Worm (Caenorhabditis elegans) whole organism, L4 larva: ENCODE measurements around the gene Y79H2A.4.

ENCODE experiments used
- F37D6.2 ChIP-seq: sonication (generic microtip); optimal IDR thresholded peaks from 2 replicates; lab custom pipeline; 2016; ENCODE audit warnings: mild to moderate bottlenecking, missing genetic modification characterization, missing compliant biosample characterization
- F49E8.2 ChIP-seq: sonication (generic microtip); optimal IDR thresholded peaks from 2 replicates; lab custom pipeline; 2016; ENCODE audit warnings: missing compliant biosample characterization, mild to moderate bottlenecking, missing genetic modification characterization, borderline replicate concordance
- Y48G9A.11 ChIP-seq: fragments of 200-800 bp; sonication (Bioruptor generic); IDR thresholded peaks from 2 replicates; pipeline ENCODE4 v1.3.6; 2022; ENCODE audit warnings: missing genetic modification reagents, missing genetic modification characterization, missing compliant biosample characterization
- Y5F2A.4 ChIP-seq: fragments of 200-800 bp; sonication (Bioruptor generic); optimal IDR thresholded peaks from 2 replicates; lab custom pipeline; 2018; ENCODE audit warnings: mild to moderate bottlenecking, missing genetic modification characterization, missing compliant biosample characterization
- ZK546.5 ChIP-seq, 2 experiments: sonication (generic microtip); optimal IDR thresholded peaks; 2 replicates each; lab custom pipeline; 2017; ENCODE audit warnings: missing biosample characterization in 2 of 2, missing genetic modification characterization in 2 of 2
- aha-1 ChIP-seq: fragments of 150-350 bp; peaks from one replicate; lab custom pipeline; 2014; ENCODE audit warnings: missing biosample characterization, missing genetic modification characterization
- arid-1 ChIP-seq: fragments of 200-800 bp; sonication (Bioruptor generic); conservative IDR thresholded peaks from 2 replicates; pipeline ENCODE4 v1.3.6; 2022; ENCODE audit warnings: missing genetic modification reagents, missing genetic modification characterization, missing compliant biosample characterization
- daf-16 ChIP-seq, 3 experiments: sonication (generic microtip); optimal IDR thresholded peaks; 2 replicates each; lab custom pipeline; 2016 to 2017; ENCODE audit warnings: missing genetic modification characterization in 3 of 3, missing genetic modification reagents in 3 of 3, mild to moderate bottlenecking in 2 of 3, missing compliant biosample characterization in 2 of 3, missing biosample characterization in 1 of 3, moderate library complexity in 1 of 3
- daf-19 ChIP-seq: fragments of 200-800 bp; sonication (Bioruptor generic); conservative IDR thresholded peaks from 2 replicates; pipeline ENCODE4 v1.3.6; 2022; ENCODE audit warnings: missing genetic modification characterization, missing compliant biosample characterization
- dpl-1 ChIP-seq: fragments of 150-350 bp; optimal IDR thresholded peaks from 2 replicates; lab custom pipeline; 2014; ENCODE audit warnings: missing biosample characterization, missing genetic modification reagents, missing genetic modification characterization
- egl-43 ChIP-seq: fragments of 200-800 bp; sonication (Bioruptor generic); IDR thresholded peaks from 2 replicates; pipeline ENCODE4 v1.3.6; 2022; ENCODE audit warnings: missing genetic modification reagents, missing genetic modification characterization, missing compliant biosample characterization
- gei-8 ChIP-seq: fragments of 200-800 bp; sonication (Bioruptor generic); optimal IDR thresholded peaks from 2 replicates; lab custom pipeline; 2018; ENCODE audit warnings: mild to moderate bottlenecking, missing genetic modification characterization, missing compliant biosample characterization
- hlh-30 ChIP-seq: sonication (generic microtip); optimal IDR thresholded peaks from 2 replicates; lab custom pipeline; 2017; ENCODE audit warnings: antibody characterized with exemption, mild to moderate bottlenecking, missing genetic modification characterization, missing compliant biosample characterization; ENCODE audit not compliant: insufficient read depth
- hmg-1.1 ChIP-seq: fragments of 200-800 bp; sonication (Bioruptor generic); IDR thresholded peaks from 2 replicates; pipeline ENCODE4 v1.3.6; 2022; ENCODE audit warnings: missing genetic modification reagents, missing genetic modification characterization, missing compliant biosample characterization
- lin-15B ChIP-seq: fragments of 150-350 bp; sonication (generic microtip); optimal IDR thresholded peaks from 3 replicates; lab custom pipeline; 2014; ENCODE audit warnings: missing biosample characterization, missing genetic modification characterization
- lin-38 ChIP-seq: fragments of 200-800 bp; sonication (Bioruptor generic); IDR thresholded peaks from 2 replicates; pipeline ENCODE4 v1.3.6; 2022; ENCODE audit warnings: missing genetic modification reagents, missing genetic modification characterization, missing compliant biosample characterization
- lir-3 ChIP-seq: sonication (generic microtip); optimal IDR thresholded peaks from 2 replicates; lab custom pipeline; 2016; ENCODE audit warnings: mild to moderate bottlenecking, missing genetic modification characterization, missing compliant biosample characterization
- madf-9 ChIP-seq: fragments of 200-800 bp; sonication (Bioruptor generic); conservative IDR thresholded peaks from 2 replicates; pipeline ENCODE4 v1.3.6; 2022; ENCODE audit warnings: missing genetic modification reagents, missing genetic modification characterization, missing compliant biosample characterization
- mdl-1 ChIP-seq, 2 experiments: fragments of 150-350 bp in 1 of 2; sonication (generic microtip) in 1 of 2; optimal IDR thresholded peaks; 2 replicates each; lab custom pipeline; 2014 to 2017; ENCODE audit warnings: missing biosample characterization in 2 of 2, missing genetic modification characterization in 2 of 2
- mdt-29 ChIP-seq: fragments of 200-800 bp; sonication (Bioruptor generic); IDR thresholded peaks from 2 replicates; pipeline ENCODE4 v1.3.6; 2022; ENCODE audit warnings: missing genetic modification reagents, missing genetic modification characterization, missing compliant biosample characterization
- mep-1 ChIP-seq: fragments of 150-350 bp; sonication (generic microtip); optimal IDR thresholded peaks from 3 replicates; lab custom pipeline; 2014; ENCODE audit warnings: missing biosample characterization, missing genetic modification characterization
- nhr-111 ChIP-seq: fragments of 200-800 bp; sonication (Bioruptor generic); optimal IDR thresholded peaks from 2 replicates; lab custom pipeline; 2018; ENCODE audit warnings: mild to moderate bottlenecking, missing genetic modification characterization, missing compliant biosample characterization
- nhr-28 ChIP-seq: fragments of 150-350 bp; optimal IDR thresholded peaks from 2 replicates; lab custom pipeline; 2014; ENCODE audit warnings: missing biosample characterization, missing genetic modification characterization
- nhr-41 ChIP-seq: fragments of 200-800 bp; sonication (Bioruptor generic); IDR thresholded peaks from 2 replicates; pipeline ENCODE4 v1.3.6; 2022; ENCODE audit warnings: missing genetic modification reagents, missing genetic modification characterization, missing compliant biosample characterization
- pha-4 ChIP-seq, 2 experiments: fragments of 150-350 bp in 1 of 2; fragments of 200-800 bp in 1 of 2; sonication (Bioruptor generic) in 1 of 2; IDR thresholded peaks in 1 of 2; optimal IDR thresholded peaks in 1 of 2; 2 replicates each; pipeline versions ENCODE4 v1.3.6 to Lab custom; 2014 to 2022; ENCODE audit warnings: missing genetic modification characterization in 2 of 2, missing genetic modification reagents in 2 of 2, missing biosample characterization in 1 of 2, missing compliant biosample characterization in 1 of 2
- set-16 ChIP-seq: fragments of 200-800 bp; sonication (Bioruptor generic); IDR thresholded peaks from 2 replicates; pipeline ENCODE4 v1.3.6; 2022; ENCODE audit warnings: missing genetic modification reagents, missing genetic modification characterization, missing compliant biosample characterization
- spr-1 ChIP-seq: sonication (generic microtip); optimal IDR thresholded peaks from 2 replicates; lab custom pipeline; 2016; ENCODE audit warnings: mild to moderate bottlenecking, missing genetic modification characterization, missing compliant biosample characterization
- unc-130 ChIP-seq: sonication (generic microtip); optimal IDR thresholded peaks from 2 replicates; lab custom pipeline; 2016; ENCODE audit warnings: missing genetic modification reagents, missing genetic modification characterization, missing compliant biosample characterization
- unc-62 ChIP-seq, 3 experiments: fragments of 150-350 bp in 1 of 3; sonication (generic microtip); optimal IDR thresholded peaks in 2 of 3; peaks in 1 of 3; 1 replicate in 1 of 3; 2 replicates in 2 of 3; lab custom pipeline; 2014 to 2017; ENCODE audit warnings: missing biosample characterization in 3 of 3, missing genetic modification characterization in 3 of 3, missing genetic modification reagents in 3 of 3, missing genotype in 1 of 3
- zag-1 ChIP-seq: fragments of 150-350 bp; optimal IDR thresholded peaks from 2 replicates; lab custom pipeline; 2014; ENCODE audit warnings: missing biosample characterization, missing genetic modification characterization
- ztf-11 ChIP-seq: fragments of 150-350 bp; optimal IDR thresholded peaks from 2 replicates; lab custom pipeline; 2014; ENCODE audit warnings: missing biosample characterization, missing genetic modification characterization

Gene Y79H2A.4

ce11 chrIII:12059521-12059920 is 18.4 kb downstream of the Y79H2A.4 start:
- no peak for TF ChIP-seq unc-130 (GFP tag; lab: Kevin White, UChicago)
- TF ChIP-seq dpl-1 (GFP tag; lab: Kevin White, UChicago) = no peak
- no peak for TF ChIP-seq arid-1 (GFP tag; lab: Robert Waterston, UW)
- no peak for TF ChIP-seq spr-1
- TF ChIP-seq lir-3 (tag; lab: Kevin White, UChicago) = no peak
- no peak for TF ChIP-seq pha-4 (GFP tag; IDR thresholded peaks at IDR 0.05; lab: Robert Waterston, UW)
- TF ChIP-seq pha-4 (tag; optimal IDR thresholded peaks at IDR 0.05; lab: Kevin White, UChicago) = no peak
- TF ChIP-seq F49E8.2 (tag; lab: Kevin White, UChicago) = no peak
- TF ChIP-seq daf-16 (GFP tag; optimal IDR thresholded peaks at IDR 0.05; lab: Kevin White, UChicago) = no peak
- TF ChIP-seq daf-16 (tag; optimal IDR thresholded peaks at IDR 0.05; lab: Kevin White, UChicago) = no peak
- TF ChIP-seq madf-9 = no peak

DNA sequence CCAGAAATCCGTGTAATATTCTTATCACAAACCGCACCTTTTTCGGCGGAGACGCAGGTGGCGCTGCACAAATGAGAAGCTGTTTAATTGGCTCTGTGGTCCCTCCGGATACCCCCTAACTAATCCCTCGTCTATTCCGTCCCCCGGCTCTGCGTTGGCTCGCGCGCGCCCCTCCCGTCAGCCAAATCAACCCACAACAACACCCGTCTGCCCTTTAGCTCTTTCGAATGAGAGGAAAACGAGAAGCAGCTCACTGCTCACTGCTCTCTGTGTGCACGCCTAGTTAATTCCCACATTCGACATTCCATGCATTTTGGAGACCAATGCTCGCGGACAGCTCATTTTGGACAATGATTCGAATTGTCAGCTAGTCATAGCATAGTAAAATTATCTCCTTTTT is 19.0 kb downstream of the Y79H2A.4 start:
- TF ChIP-seq aha-1 (tag; lab: Kevin White, UChicago) (peak; percentile 60), set-16 (GFP tag; lab: Robert Waterston, UW) (peak; percentile 74), egl-43 (GFP tag; lab: Robert Waterston, UW) (peak; percentile 39; the same call in 1 of the 2 replicates), madf-9 (no peak), hmg-1.1 (GFP tag; lab: Robert Waterston, UW) (0 out of 2 replicates have a peak, but pooled peaks have one; percentile 23), Y48G9A.11 (GFP tag; lab: Robert Waterston, UW) (no peak)

DNA sequence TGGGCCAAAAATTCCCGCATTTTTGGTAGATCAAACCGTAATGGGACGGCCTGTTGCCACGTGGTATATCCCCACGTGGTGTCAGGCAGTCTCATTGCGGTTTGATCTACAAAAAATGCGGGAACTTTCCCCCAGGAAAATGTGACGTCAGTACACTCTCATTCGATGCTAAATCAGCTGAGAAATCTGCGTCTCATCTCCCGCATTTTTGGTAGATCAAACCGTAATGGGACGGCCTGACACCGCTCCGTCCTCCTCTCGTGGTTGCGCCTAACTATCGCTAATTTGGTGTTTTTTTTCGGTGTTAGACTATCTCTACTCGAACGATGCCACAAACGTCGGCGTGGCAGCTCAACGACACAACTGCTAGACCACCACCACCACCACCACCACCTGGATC is 20.3 kb downstream of the Y79H2A.4 start, which contains the start of gene zyg-8:
Gene zyg-8 (plus strand): TSS at position 301 of the 400 bp plus-strand sequence.
- TF ChIP-seq aha-1 (tag; lab: Kevin White, UChicago) (peak; percentile 78), arid-1 (GFP tag; lab: Robert Waterston, UW) (no peak)
- TF ChIP-seq, all 104 proteins: peak for 1

- no peak for TF ChIP-seq mdt-29 (GFP tag; lab: Robert Waterston, UW)
- TF ChIP-seq mep-1 (tag; lab: Kevin White, UChicago) = no peak
- TF ChIP-seq lin-38 (GFP tag; lab: Robert Waterston, UW) = no peak
- no peak for TF ChIP-seq madf-9
- no peak for TF ChIP-seq lin-15B (tag; lab: Kevin White, UChicago)
- no peak for TF ChIP-seq Y48G9A.11 (GFP tag; lab: Robert Waterston, UW)
- no peak for TF ChIP-seq F37D6.2
- no peak for TF ChIP-seq ztf-11 (tag; lab: Kevin White, UChicago)
- no peak for TF ChIP-seq unc-62 (GFP tag; optimal IDR thresholded peaks at IDR 0.05 in 1 of 2; lab: Kevin White, UChicago)
- no peak for TF ChIP-seq unc-62 (tag; optimal IDR thresholded peaks at IDR 0.05; lab: Kevin White, UChicago)
- TF ChIP-seq gei-8 (GFP tag; lab: Kevin White, UChicago) = no peak
- no peak for TF ChIP-seq nhr-111 (GFP tag; lab: Kevin White, UChicago)
- TF ChIP-seq hlh-30 (tag; lab: Kevin White, UChicago) = no peak
- TF ChIP-seq nhr-41 (GFP tag; lab: Robert Waterston, UW) = no peak
Measured at ce11 chrIII:12063934-12064333, 22.8 kb downstream of the Y79H2A.4 start.

- TF ChIP-seq daf-19 (GFP tag; lab: Robert Waterston, UW) (no peak), nhr-28 (tag; lab: Kevin White, UChicago) (no peak), Y5F2A.4 (GFP tag; lab: Kevin White, UChicago) (no peak), gei-8 (GFP tag; lab: Kevin White, UChicago) (no peak), zag-1 (tag; lab: Kevin White, UChicago) (no peak), mdl-1 (tag; optimal IDR thresholded peaks at IDR 0.05; lab: Kevin White, UChicago) (no peak), ZK546.5 (tag; optimal IDR thresholded peaks at IDR 0.05; lab: Kevin White, UChicago) (no peak)
Measured at ce11 chrIII:12064494-12064893, 23.4 kb downstream of the Y79H2A.4 start.
